Worm (Caenorhabditis elegans) whole organism, L3 larva: ENCODE measurements around the gene lpr-6.

ENCODE experiments used
- R02D3.7 ChIP-seq: fragments of 150-350 bp; optimal IDR thresholded peaks from 2 replicates; lab custom pipeline; 2014; ENCODE audit warnings: missing biosample characterization, missing genetic modification characterization
- ZK546.5 ChIP-seq: sonication (generic microtip); optimal IDR thresholded peaks from 2 replicates; lab custom pipeline; 2017; ENCODE audit warnings: missing biosample characterization, missing genetic modification characterization
- aly-2 ChIP-seq: fragments of 150-350 bp; optimal IDR thresholded peaks from 2 replicates; lab custom pipeline; 2014; ENCODE audit warnings: missing biosample characterization, missing genetic modification characterization
- ama-1 ChIP-seq: fragments of 150-350 bp; optimal IDR thresholded peaks from 2 replicates; lab custom pipeline; 2018
- ceh-16 ChIP-seq: sonication (generic microtip); optimal IDR thresholded peaks from 2 replicates; lab custom pipeline; 2017; ENCODE audit warnings: missing biosample characterization, missing genetic modification characterization
- ceh-28 ChIP-seq: fragments of 150-350 bp; optimal IDR thresholded peaks from 2 replicates; lab custom pipeline; 2014; ENCODE audit warnings: missing biosample characterization, missing genetic modification reagents, missing genetic modification characterization
- ceh-82 ChIP-seq: fragments of 150-350 bp; optimal IDR thresholded peaks from 2 replicates; lab custom pipeline; 2014; ENCODE audit warnings: missing biosample characterization, missing genetic modification characterization
- ceh-9 ChIP-seq: sonication (generic microtip); optimal IDR thresholded peaks from 2 replicates; lab custom pipeline; 2018; ENCODE audit warnings: missing biosample characterization, missing genetic modification characterization
- daf-12 ChIP-seq: fragments of 150-350 bp; optimal IDR thresholded peaks from 2 replicates; lab custom pipeline; 2014; ENCODE audit warnings: missing biosample characterization, missing genetic modification reagents, missing genetic modification characterization
- egl-27 ChIP-seq: sonication (generic microtip); optimal IDR thresholded peaks from 4 replicates; lab custom pipeline; 2017; ENCODE audit warnings: missing biosample characterization, missing genetic modification reagents, missing genetic modification characterization
- egl-5 ChIP-seq: fragments of 150-350 bp; optimal IDR thresholded peaks from 2 replicates; lab custom pipeline; 2017; ENCODE audit warnings: missing biosample characterization, missing genetic modification reagents, missing genetic modification characterization, inconsistent platforms
- elt-1 ChIP-seq: fragments of 150-350 bp; optimal IDR thresholded peaks from 2 replicates; lab custom pipeline; 2014; ENCODE audit warnings: missing biosample characterization, missing genetic modification characterization
- elt-2 ChIP-seq: sonication (generic microtip); optimal IDR thresholded peaks from 2 replicates; lab custom pipeline; 2016; ENCODE audit warnings: missing genetic modification reagents, mild to moderate bottlenecking, missing genetic modification characterization, missing compliant biosample characterization
- elt-3 ChIP-seq, 3 experiments: fragments of 150-350 bp in 1 of 3; sonication (generic microtip) in 2 of 3; optimal IDR thresholded peaks; 2 replicates in 2 of 3; 4 replicates in 1 of 3; lab custom pipeline; 2014 to 2017; ENCODE audit warnings: missing biosample characterization in 3 of 3, missing genetic modification characterization in 3 of 3
- eor-1 ChIP-seq, 2 experiments: fragments of 150-350 bp; optimal IDR thresholded peaks; 2 replicates each; lab custom pipeline; 2014 to 2018; ENCODE audit warnings: missing biosample characterization in 2 of 2, missing genetic modification characterization in 2 of 2
- fkh-10 ChIP-seq: sonication (generic microtip); optimal IDR thresholded peaks from 2 replicates; lab custom pipeline; 2017; ENCODE audit warnings: missing biosample characterization, missing genetic modification reagents, missing genetic modification characterization
- fos-1 ChIP-seq: fragments of 150-350 bp; optimal IDR thresholded peaks from 2 replicates; lab custom pipeline; 2014; ENCODE audit warnings: missing biosample characterization, missing genetic modification characterization
- hmg-11 ChIP-seq: sonication (generic microtip); optimal IDR thresholded peaks from 2 replicates; lab custom pipeline; 2016; ENCODE audit warnings: missing genetic modification characterization, missing compliant biosample characterization
- jun-1 ChIP-seq: fragments of 150-350 bp; optimal IDR thresholded peaks from 2 replicates; lab custom pipeline; 2014; ENCODE audit warnings: missing biosample characterization, missing genetic modification reagents, missing genetic modification characterization
- lin-39 ChIP-seq: fragments of 150-350 bp; optimal IDR thresholded peaks from 2 replicates; lab custom pipeline; 2018; ENCODE audit warnings: missing biosample characterization, missing genetic modification reagents, missing genetic modification characterization
- lsy-12 ChIP-seq: sonication (generic microtip); optimal IDR thresholded peaks from 2 replicates; lab custom pipeline; 2016; ENCODE audit warnings: mild to moderate bottlenecking, missing genetic modification characterization, missing compliant biosample characterization
- mdl-1 ChIP-seq: fragments of 150-350 bp; optimal IDR thresholded peaks from 2 replicates; lab custom pipeline; 2014; ENCODE audit warnings: missing biosample characterization, missing genetic modification characterization
- mml-1 ChIP-seq: fragments of 150-350 bp; sonication (generic microtip); optimal IDR thresholded peaks from 3 replicates; lab custom pipeline; 2014; ENCODE audit warnings: missing biosample characterization, missing genetic modification characterization
- nfya-1 ChIP-seq: sonication (generic microtip); optimal IDR thresholded peaks from 2 replicates; lab custom pipeline; 2017; ENCODE audit warnings: missing genetic modification characterization, mild to moderate bottlenecking, missing compliant biosample characterization, antibody characterized with exemption, moderate library complexity; ENCODE audit not compliant: insufficient read depth
- nhr-11 ChIP-seq: fragments of 150-350 bp; optimal IDR thresholded peaks from 2 replicates; lab custom pipeline; 2014; ENCODE audit warnings: missing biosample characterization, missing genetic modification characterization
- nhr-12 ChIP-seq: fragments of 150-350 bp; optimal IDR thresholded peaks from 2 replicates; lab custom pipeline; 2014; ENCODE audit warnings: missing biosample characterization, missing genetic modification characterization
- nhr-23 ChIP-seq: fragments of 150-350 bp; optimal IDR thresholded peaks from 2 replicates; lab custom pipeline; 2014; ENCODE audit warnings: missing biosample characterization, missing genetic modification reagents, missing genetic modification characterization
- nhr-43 ChIP-seq: sonication (generic microtip); optimal IDR thresholded peaks from 2 replicates; lab custom pipeline; 2016; ENCODE audit warnings: mild to moderate bottlenecking, missing genetic modification characterization, missing compliant biosample characterization; ENCODE audit not compliant: poor library complexity, severe bottlenecking
- nhr-76 ChIP-seq: fragments of 150-350 bp; sonication (generic microtip); optimal IDR thresholded peaks from 5 replicates; lab custom pipeline; 2014; ENCODE audit warnings: missing biosample characterization, missing genetic modification characterization
- nhr-77 ChIP-seq: fragments of 150-350 bp; optimal IDR thresholded peaks from 2 replicates; lab custom pipeline; 2014; ENCODE audit warnings: missing biosample characterization, missing genetic modification characterization
- pqm-1 ChIP-seq: fragments of 150-350 bp; optimal IDR thresholded peaks from 2 replicates; lab custom pipeline; 2017; ENCODE audit warnings: missing biosample characterization, missing genetic modification characterization, inconsistent platforms
- skn-1 ChIP-seq: fragments of 150-350 bp; optimal IDR thresholded peaks from 2 replicates; lab custom pipeline; 2014; ENCODE audit warnings: missing biosample characterization, missing genetic modification characterization
- snpc-4 ChIP-seq: fragments of 150-350 bp; optimal IDR thresholded peaks from 2 replicates; lab custom pipeline; 2014; ENCODE audit warnings: missing biosample characterization, missing genetic modification characterization
- tbx-2 ChIP-seq: sonication (generic microtip); optimal IDR thresholded peaks from 2 replicates; lab custom pipeline; 2016; ENCODE audit warnings: mild to moderate bottlenecking, missing genetic modification characterization, missing compliant biosample characterization
- unc-39 ChIP-seq: sonication (generic microtip); optimal IDR thresholded peaks from 4 replicates; lab custom pipeline; 2017; ENCODE audit warnings: missing biosample characterization, missing genetic modification characterization

lpr-6 gene

ce11 chrX:11067256-11067655, 7.5 kb downstream of the lpr-6 start:
- TF ChIP-seq daf-12 (tag; lab: Kevin White, UChicago) (no peak), unc-39 (tag; lab: Kevin White, UChicago) (no peak), elt-1 (tag; lab: Kevin White, UChicago) (no peak), nhr-12 (tag; lab: Kevin White, UChicago) (no peak), pqm-1 (no peak), nhr-23 (tag; lab: Kevin White, UChicago) (peak; percentile 93), elt-3 (tag; optimal IDR thresholded peaks at IDR 0.05; lab: Kevin White, UChicago) (no peak), ama-1 (lab: Kevin White, UChicago) (no peak), egl-5 (tag; lab: Kevin White, UChicago) (no peak), ceh-16 (tag; lab: Kevin White, UChicago) (no peak), mdl-1 (no peak), lsy-12 (tag; lab: Kevin White, UChicago) (no peak), fos-1 (tag; lab: Kevin White, UChicago) (no peak), nhr-43 (tag; lab: Kevin White, UChicago) (peak; percentile 27), eor-1 (tag; optimal IDR thresholded peaks at IDR 0.05; lab: Kevin White, UChicago) (no peak), elt-2 (tag; lab: Kevin White, UChicago) (no peak), ceh-9 (tag; lab: Kevin White, UChicago) (no peak), jun-1 (tag; lab: Kevin White, UChicago) (no peak)

- TF ChIP-seq nfya-1 (tag; lab: Kevin White, UChicago) (peak; percentile 62), nhr-43 (tag; lab: Kevin White, UChicago) (no peak), lin-39 (tag; lab: Kevin White, UChicago) (peak; percentile 74), mml-1 (no peak), nhr-11 (no peak), pqm-1 (no peak), snpc-4 (tag; lab: Kevin White, UChicago) (peak; percentile 9), hmg-11 (tag; lab: Kevin White, UChicago) (peak; percentile 1), ama-1 (lab: Kevin White, UChicago) (no peak), fos-1 (tag; lab: Kevin White, UChicago) (no peak), eor-1 (tag; optimal IDR thresholded peaks at IDR 0.05; lab: Kevin White, UChicago) (no peak), elt-1 (tag; lab: Kevin White, UChicago) (no peak), nhr-77 (tag; lab: Kevin White, UChicago) (no peak), tbx-2 (tag; lab: Kevin White, UChicago) (no peak), elt-3 (tag; optimal IDR thresholded peaks at IDR 0.05; lab: Kevin White, UChicago) (no peak), fkh-10 (GFP tag; lab: Kevin White, UChicago) (peak; percentile 57), egl-27 (tag; lab: Kevin White, UChicago) (no peak), ceh-82 (no peak), egl-5 (tag; lab: Kevin White, UChicago) (peak; percentile 2)
Measured at ce11 chrX:11068334-11068733, 8.5 kb downstream of the lpr-6 start, which contains the start of gene apt-9. apt-9 (plus strand) TSS chrX:11068527.

ce11 chrX:11072701-11073100, 12.9 kb downstream of the lpr-6 start:
- no peak for TF ChIP-seq nhr-76 (tag; lab: Kevin White, UChicago)
- TF ChIP-seq nfya-1 (tag; lab: Kevin White, UChicago): peak; percentile 10

ce11 chrX:11073358-11073757, 13.6 kb downstream of the lpr-6 start, which contains the start of gene W04G3.5:
W04G3.5 (plus strand) TSS chrX:11073658.
- TF ChIP-seq nhr-12 (tag; lab: Kevin White, UChicago) (no peak), aly-2 (tag; lab: Kevin White, UChicago) (no peak), ceh-82 (no peak), nhr-23 (tag; lab: Kevin White, UChicago) (no peak), unc-39 (tag; lab: Kevin White, UChicago) (no peak), ceh-28 (tag; lab: Kevin White, UChicago) (no peak), skn-1 (tag; lab: Kevin White, UChicago) (no peak), fkh-10 (GFP tag; lab: Kevin White, UChicago) (no peak)

- TF ChIP-seq nfya-1 (tag; lab: Kevin White, UChicago) (no peak), ceh-82 (no peak), ZK546.5 (tag; lab: Kevin White, UChicago) (no peak), R02D3.7 (tag; lab: Kevin White, UChicago) (no peak), mdl-1 (no peak), aly-2 (tag; lab: Kevin White, UChicago) (no peak)
Measured at ce11 chrX:11076491-11076890, 16.7 kb downstream of the lpr-6 start, which contains the start of gene W04G3.12. W04G3.12 (minus strand) TSS chrX:11076801.
